Worm (Caenorhabditis elegans): ENCODE results near the gene sgo-1.

sgo-1 gene

ce11 chrIV:7845585-7845984 lies 49.3 kb upstream of the sgo-1 start (continued):
- peak; percentile 6 for TF ChIP-seq blmp-1 (tag; optimal IDR thresholded peaks at IDR 0.05)
- peak; percentile 70 for TF ChIP-seq irx-1 (tag; optimal IDR thresholded peaks at IDR 0.05)
- peak; percentile 73 for TF ChIP-seq nhr-19 (GFP tag; conservative IDR thresholded peaks at IDR 0.05)
- no peak for TF ChIP-seq fkh-4 (tag; optimal IDR thresholded peaks at IDR 0.05; ENCODE audit: borderline replicate concordance)
- TF ChIP-seq mep-1 (tag; optimal IDR thresholded peaks at IDR 0.05), result peak; percentile 65
- TF ChIP-seq dsc-1 (tag; optimal IDR thresholded peaks at IDR 0.05), result peak; percentile 54
- peak; percentile 67 for TF ChIP-seq rnt-1 (tag; optimal IDR thresholded peaks at IDR 0.05)
- TF ChIP-seq lin-35 (GFP tag; optimal IDR thresholded peaks at IDR 0.05), result peak; percentile 69 to 74
- TF ChIP-seq lsy-2 (tag; optimal IDR thresholded peaks at IDR 0.05), result peak; percentile 62 to 66
- peak; percentile 43 for TF ChIP-seq isw-1 (GFP tag; IDR thresholded peaks at IDR 0.05)
- TF ChIP-seq nhr-77 (tag; optimal IDR thresholded peaks at IDR 0.05), result peak; percentile 21
- peak; percentile 30 for TF ChIP-seq elt-2 (tag; optimal IDR thresholded peaks at IDR 0.05)
- peak; percentile 43 for TF ChIP-seq snpc-4 (tag; optimal IDR thresholded peaks at IDR 0.05)
- no peak for TF ChIP-seq zip-4 (GFP tag; optimal IDR thresholded peaks at IDR 0.05)
- TF ChIP-seq efl-1 (optimal IDR thresholded peaks at IDR 0.05), result peak; percentile 62 to 67
- peak; percentile 38 to 93 for TF ChIP-seq efl-1 (GFP tag; optimal IDR thresholded peaks at IDR 0.05 in 1 of 2)
- TF ChIP-seq lin-39 (tag; optimal IDR thresholded peaks at IDR 0.05), result no peak

- TF ChIP-seq lin-14 (GFP tag; optimal IDR thresholded peaks at IDR 0.05) (peak; percentile 36), fkh-4 (tag; optimal IDR thresholded peaks at IDR 0.05; ENCODE audit: borderline replicate concordance) (no peak), elt-3 (tag; optimal IDR thresholded peaks at IDR 0.05) (peak in 2 of 6 experiments; percentile 23 to 40), snu-23 (GFP tag; optimal IDR thresholded peaks at IDR 0.05) (peak; percentile 20), nhr-85 (tag) (peak; percentile 55), sox-4 (tag; optimal IDR thresholded peaks at IDR 0.05) (no peak), nhr-71 (tag; optimal IDR thresholded peaks at IDR 0.05) (peak; percentile 27), lin-13 (GFP tag; optimal IDR thresholded peaks at IDR 0.05) (no peak), sptf-1 (tag; optimal IDR thresholded peaks at IDR 0.05) (no peak), C34B4.2 (tag; optimal IDR thresholded peaks at IDR 0.05) (no peak), efl-1 (optimal IDR thresholded peaks at IDR 0.05) (no peak), efl-1 (GFP tag; optimal IDR thresholded peaks at IDR 0.05 in 1 of 2) (peak in 1 of 2 experiments; percentile 1), rnt-1 (tag; optimal IDR thresholded peaks at IDR 0.05) (no peak), zip-4 (GFP tag; optimal IDR thresholded peaks at IDR 0.05) (no peak), dsc-1 (tag; optimal IDR thresholded peaks at IDR 0.05) (no peak), ceh-82 (tag; optimal IDR thresholded peaks at IDR 0.05) (no peak), nhr-20 (tag; optimal IDR thresholded peaks at IDR 0.05) (peak; percentile 15), pax-3 (tag; optimal IDR thresholded peaks at IDR 0.05) (no peak), lin-35 (GFP tag; optimal IDR thresholded peaks at IDR 0.05) (peak in 1 of 2 experiments; percentile 42), elt-2 (tag; optimal IDR thresholded peaks at IDR 0.05) (peak; percentile 86), fkh-10 (GFP tag; optimal IDR thresholded peaks at IDR 0.05) (no peak), egl-13 (tag; optimal IDR thresholded peaks at IDR 0.05) (no peak)
Measured at ce11 chrIV:7844333-7844973, 48.2 kb upstream of the sgo-1 start.

ce11 chrIV:7841218-7841617 lies 44.9 kb upstream of the sgo-1 start:
- no peak for TF ChIP-seq pag-3 (tag; optimal IDR thresholded peaks at IDR 0.05; ENCODE audit: borderline replicate concordance, insufficient read depth)
- TF ChIP-seq F16B12.6 (tag; optimal IDR thresholded peaks at IDR 0.05), result no peak
- TF ChIP-seq nhr-12 (tag; optimal IDR thresholded peaks at IDR 0.05), result no peak
- no peak for TF ChIP-seq jun-1 (tag; optimal IDR thresholded peaks at IDR 0.05)
- TF ChIP-seq efl-1 (optimal IDR thresholded peaks at IDR 0.05), result no peak
- peak in 1 of 2 experiments; percentile 82 for TF ChIP-seq efl-1 (GFP tag; optimal IDR thresholded peaks at IDR 0.05 in 1 of 2)
- TF ChIP-seq efl-3 (GFP tag; optimal IDR thresholded peaks at IDR 0.05), result no peak
- no peak for TF ChIP-seq mef-2 (tag; optimal IDR thresholded peaks at IDR 0.05)
- no peak for TF ChIP-seq ceh-90 (tag; optimal IDR thresholded peaks at IDR 0.05)
- TF ChIP-seq ceh-88 (GFP tag; IDR thresholded peaks at IDR 0.05), result no peak
- no peak for TF ChIP-seq pqm-1 (tag; optimal IDR thresholded peaks at IDR 0.05)
- TF ChIP-seq snu-23 (GFP tag; optimal IDR thresholded peaks at IDR 0.05), result no peak
- TF ChIP-seq nhr-28 (tag; optimal IDR thresholded peaks at IDR 0.05), result no peak
- TF ChIP-seq elt-2 (tag; optimal IDR thresholded peaks at IDR 0.05), result peak; percentile 80
- TF ChIP-seq lin-35 (GFP tag; optimal IDR thresholded peaks at IDR 0.05), result peak in 1 of 2 experiments; percentile 47
- no peak for TF ChIP-seq lsy-2 (tag; optimal IDR thresholded peaks at IDR 0.05)
- TF ChIP-seq lin-14 (GFP tag; optimal IDR thresholded peaks at IDR 0.05), result peak; percentile 7
- TF ChIP-seq ets-5 (GFP tag; IDR thresholded peaks at IDR 0.05), result no peak
- no peak for TF ChIP-seq fkh-4 (tag; optimal IDR thresholded peaks at IDR 0.05; ENCODE audit: borderline replicate concordance)
- TF ChIP-seq egl-27 (tag; optimal IDR thresholded peaks at IDR 0.05), result no peak
- TF ChIP-seq ama-1 (optimal IDR thresholded peaks at IDR 0.05), result no peak
